Fruit fly (Drosophila melanogaster) whole organism, embryonic: ENCODE data around the gene DopEcR.

Experiments used
- Ada2b ChIP-seq: fragments of 200-800 bp; sonication (Bioruptor generic); IDR thresholded peaks from 2 replicates; pipeline ENCODE4 v1.3.6; 2022; ENCODE audit warnings: missing biosample characterization, missing genetic modification characterization
- CG10267 ChIP-seq: fragments of 200-800 bp; sonication (Bioruptor generic); optimal IDR thresholded peaks from 2 replicates; lab custom pipeline; 2018; ENCODE audit warnings: missing biosample characterization, mild to moderate bottlenecking, missing genetic modification characterization, moderate library complexity
- CG10543 ChIP-seq: fragments of 200-800 bp; sonication (Bioruptor generic); optimal IDR thresholded peaks from 3 replicates; lab custom pipeline; 2017; ENCODE audit warnings: missing biosample characterization, mild to moderate bottlenecking, missing genetic modification characterization, moderate library complexity
- CG14710 ChIP-seq: fragments of 200-800 bp; sonication (Bioruptor generic); optimal IDR thresholded peaks from 3 replicates; lab custom pipeline; 2019; ENCODE audit warnings: missing biosample characterization, mild to moderate bottlenecking, missing genetic modification characterization, moderate library complexity
- CG15479 ChIP-seq: fragments of 200-800 bp; sonication (Bioruptor generic); optimal IDR thresholded peaks from 3 replicates; lab custom pipeline; 2019; ENCODE audit warnings: missing biosample characterization, mild to moderate bottlenecking, missing genetic modification characterization, moderate library complexity
- CG1602 ChIP-seq: fragments of 200-800 bp; sonication (Bioruptor generic); optimal IDR thresholded peaks from 3 replicates; lab custom pipeline; 2016; ENCODE audit warnings: missing biosample characterization, missing genetic modification characterization
- CG17829 ChIP-seq: fragments of 200-800 bp; optimal IDR thresholded peaks from 2 replicates; lab custom pipeline; 2019; ENCODE audit warnings: missing biosample characterization, mild to moderate bottlenecking, missing genetic modification characterization, moderate library complexity
- CG18476 ChIP-seq: fragments of 200-800 bp; sonication (Bioruptor generic); optimal IDR thresholded peaks from 2 replicates; lab custom pipeline; 2016; ENCODE audit warnings: missing biosample characterization, mild to moderate bottlenecking, missing genetic modification characterization
- CG2120 ChIP-seq: fragments of 200-800 bp; sonication (Bioruptor generic); optimal IDR thresholded peaks from 3 replicates; lab custom pipeline; 2016; ENCODE audit warnings: missing biosample characterization, missing genetic modification characterization
- CG32532 ChIP-seq: fragments of 200-800 bp; sonication (Bioruptor generic); IDR thresholded peaks from 2 replicates; pipeline ENCODE4 v1.3.6; 2022; ENCODE audit warnings: missing biosample characterization, missing genetic modification characterization
- CG33557 ChIP-seq: fragments of 200-800 bp; sonication (Bioruptor generic); optimal IDR thresholded peaks from 2 replicates; lab custom pipeline; 2019; ENCODE audit warnings: missing biosample characterization, mild to moderate bottlenecking, missing genetic modification characterization, moderate library complexity
- CG4282 ChIP-seq: fragments of 200-800 bp; sonication (Bioruptor generic); optimal IDR thresholded peaks from 2 replicates; lab custom pipeline; 2016; ENCODE audit warnings: missing biosample characterization, missing genetic modification characterization
- CG4328 ChIP-seq: fragments of 200-800 bp; sonication (Bioruptor generic); optimal IDR thresholded peaks from 3 replicates; lab custom pipeline; 2017; ENCODE audit warnings: missing biosample characterization, missing genetic modification reagents, missing genetic modification characterization
- CG4404 ChIP-seq: fragments of 200-800 bp; sonication (Bioruptor generic); IDR thresholded peaks from 2 replicates; pipeline ENCODE4 v1.3.6; 2022; ENCODE audit warnings: missing biosample characterization, missing genetic modification characterization
- CG4730 ChIP-seq: fragments of 200-800 bp; sonication (Bioruptor generic); IDR thresholded peaks from 2 replicates; pipeline ENCODE4 v1.3.6; 2022; ENCODE audit warnings: missing biosample characterization, missing genetic modification characterization
- CG6175 ChIP-seq: fragments of 200-800 bp; sonication (Bioruptor generic); IDR thresholded peaks from 3 replicates; pipeline ENCODE4 v1.3.6; 2022; ENCODE audit warnings: missing biosample characterization, missing genetic modification characterization
- CG6765 ChIP-seq: fragments of 200-800 bp; sonication (Bioruptor generic); optimal IDR thresholded peaks from 3 replicates; lab custom pipeline; 2017; ENCODE audit warnings: missing biosample characterization, mild to moderate bottlenecking, missing genetic modification characterization
- CG6791 ChIP-seq: fragments of 200-800 bp; sonication (Bioruptor generic); IDR thresholded peaks from 3 replicates; pipeline ENCODE4 v1.3.6; 2022; ENCODE audit warnings: missing biosample characterization, missing genetic modification characterization; ENCODE audit not compliant: partially characterized antibody
- CG9215 ChIP-seq: fragments of 200-800 bp; sonication (Bioruptor generic); IDR thresholded peaks from 2 replicates; pipeline ENCODE4 v1.3.6; 2022; ENCODE audit warnings: missing biosample characterization, missing genetic modification characterization
- D19A ChIP-seq: fragments of 200-800 bp; optimal IDR thresholded peaks from 3 replicates; lab custom pipeline; 2019; ENCODE audit warnings: missing biosample characterization, mild to moderate bottlenecking, missing genetic modification characterization, moderate library complexity
- Fer2 ChIP-seq: fragments of 200-800 bp; sonication (Bioruptor generic); optimal IDR thresholded peaks from 2 replicates; lab custom pipeline; 2018; ENCODE audit warnings: missing biosample characterization, mild to moderate bottlenecking, missing genetic modification characterization, moderate library complexity
- HHEX ChIP-seq: fragments of 200-800 bp; sonication (Bioruptor generic); optimal IDR thresholded peaks from 3 replicates; lab custom pipeline; 2017; ENCODE audit warnings: missing biosample characterization, mild to moderate bottlenecking, missing genetic modification characterization, missing genetic modification reagents
- HLHmδ ChIP-seq: fragments of 200-800 bp; sonication (Bioruptor generic); optimal IDR thresholded peaks from 2 replicates; lab custom pipeline; 2018; ENCODE audit warnings: missing biosample characterization, mild to moderate bottlenecking, missing genetic modification characterization, moderate library complexity
- HmgD ChIP-seq: fragments of 200-800 bp; sonication (Bioruptor generic); optimal IDR thresholded peaks from 3 replicates; lab custom pipeline; 2016; ENCODE audit warnings: missing biosample characterization, missing genetic modification characterization
- Hr51 ChIP-seq, 2 experiments: fragments of 200-800 bp; sonication (Bioruptor generic); optimal IDR thresholded peaks; 2 replicates in 1 of 2; 3 replicates in 1 of 2; lab custom pipeline; 2016 to 2018; ENCODE audit warnings: missing biosample characterization in 2 of 2, missing genetic modification characterization in 2 of 2, mild to moderate bottlenecking in 1 of 2, moderate library complexity in 1 of 2
- Jarid2 ChIP-seq: fragments of 200-800 bp; sonication (Bioruptor generic); optimal IDR thresholded peaks from 3 replicates; lab custom pipeline; 2017; ENCODE audit warnings: mild to moderate bottlenecking, missing biosample characterization, missing genetic modification reagents, missing genetic modification characterization
- Mad ChIP-seq: fragments of 200-800 bp; sonication (Bioruptor generic); optimal IDR thresholded peaks from 2 replicates; lab custom pipeline; 2016; ENCODE audit warnings: missing biosample characterization, missing genetic modification characterization
- NFAT ChIP-seq: fragments of 200-800 bp; sonication (Bioruptor generic); IDR thresholded peaks from 2 replicates; pipeline ENCODE4 v1.3.6; 2022; ENCODE audit warnings: missing biosample characterization, missing genetic modification characterization
- Oaz ChIP-seq: fragments of 200-800 bp; sonication (Bioruptor generic); IDR thresholded peaks from 2 replicates; pipeline ENCODE4 v1.3.6; 2022; ENCODE audit warnings: missing biosample characterization, missing genetic modification characterization
- Optix ChIP-seq: fragments of 200-800 bp; sonication (Bioruptor generic); IDR thresholded peaks from 3 replicates; pipeline ENCODE4 v1.3.6; 2022; ENCODE audit warnings: missing biosample characterization, missing genetic modification characterization
- Sry-β ChIP-seq: fragments of 200-800 bp; sonication (Bioruptor generic); optimal IDR thresholded peaks from 2 replicates; lab custom pipeline; 2018; ENCODE audit warnings: missing biosample characterization, mild to moderate bottlenecking, missing genetic modification characterization, moderate library complexity
- Stat92E ChIP-seq, 3 experiments: fragments of >200 bp in 2 of 3; fragments of 200-800 bp in 1 of 3; sonication (Bioruptor generic) in 1 of 3; optimal IDR thresholded peaks; 2 replicates each; lab custom pipeline; 2017 to 2019; ENCODE audit warnings: missing biosample characterization in 3 of 3, missing genetic modification characterization in 3 of 3, mild to moderate bottlenecking in 1 of 3, moderate library complexity in 1 of 3
- Tbp ChIP-seq: fragments of >200 bp; optimal IDR thresholded peaks from 2 replicates; lab custom pipeline; 2018; ENCODE audit warnings: missing biosample characterization, missing genetic modification characterization
- Vsx1 ChIP-seq: fragments of 200-800 bp; sonication (Bioruptor generic); optimal IDR thresholded peaks from 2 replicates; lab custom pipeline; 2017; ENCODE audit warnings: missing biosample characterization, mild to moderate bottlenecking, missing genetic modification characterization, missing genetic modification reagents
- ato ChIP-seq: fragments of 200-800 bp; sonication (Bioruptor generic); IDR thresholded peaks from 2 replicates; pipeline ENCODE4 v1.3.6; 2022; ENCODE audit warnings: missing biosample characterization, missing genetic modification characterization; ENCODE audit not compliant: partially characterized antibody
- bsh ChIP-seq, 2 experiments: fragments of 200-800 bp; sonication (Bioruptor generic); optimal IDR thresholded peaks; 2 replicates each; lab custom pipeline; 2017 to 2018; ENCODE audit warnings: mild to moderate bottlenecking in 2 of 2, missing biosample characterization in 2 of 2, missing genetic modification characterization in 2 of 2, moderate library complexity in 1 of 2
- cas ChIP-seq: fragments of 200-800 bp; sonication (Bioruptor generic); IDR thresholded peaks from 2 replicates; pipeline ENCODE4 v1.3.6; 2022; ENCODE audit warnings: missing biosample characterization, missing genetic modification characterization
- ci ChIP-seq: fragments of 200-800 bp; sonication (Bioruptor generic); IDR thresholded peaks from 3 replicates; pipeline ENCODE4 v1.3.6; 2022; ENCODE audit warnings: missing biosample characterization, missing genetic modification characterization
- crp ChIP-seq, 2 experiments: fragments of 200-800 bp; sonication (Bioruptor generic); optimal IDR thresholded peaks; 2 replicates in 1 of 2; 3 replicates in 1 of 2; lab custom pipeline; 2017; ENCODE audit warnings: missing biosample characterization in 2 of 2, missing genetic modification characterization in 2 of 2, mild to moderate bottlenecking in 1 of 2, moderate library complexity in 1 of 2
- dm ChIP-seq: fragments of 200-800 bp; sonication (Bioruptor generic); optimal IDR thresholded peaks from 3 replicates; lab custom pipeline; 2016; ENCODE audit warnings: missing biosample characterization, missing genetic modification characterization
- dmrt99B ChIP-seq: fragments of 200-800 bp; sonication (Bioruptor generic); optimal IDR thresholded peaks from 2 replicates; lab custom pipeline; 2018; ENCODE audit warnings: missing biosample characterization, mild to moderate bottlenecking, missing genetic modification characterization, moderate library complexity
- en ChIP-seq: fragments of 200-800 bp; sonication (Bioruptor generic); optimal IDR thresholded peaks from 2 replicates; lab custom pipeline; 2016; ENCODE audit warnings: missing biosample characterization, missing genetic modification characterization
- her ChIP-seq: fragments of 200-800 bp; sonication (Bioruptor generic); optimal IDR thresholded peaks from 2 replicates; lab custom pipeline; 2016; ENCODE audit warnings: missing biosample characterization, missing genetic modification characterization
- jigr1 ChIP-seq: fragments of 200-800 bp; sonication (Bioruptor generic); IDR thresholded peaks from 3 replicates; pipeline ENCODE4 v1.3.6; 2022; ENCODE audit warnings: missing biosample characterization, missing genetic modification characterization
- jumu ChIP-seq: fragments of 200-800 bp; sonication (Bioruptor generic); optimal IDR thresholded peaks from 3 replicates; lab custom pipeline; 2016; ENCODE audit warnings: missing biosample characterization, missing genetic modification characterization
- kay ChIP-seq: fragments of 200-800 bp; sonication (Bioruptor generic); optimal IDR thresholded peaks from 2 replicates; lab custom pipeline; 2016; ENCODE audit warnings: missing biosample characterization, missing genetic modification characterization
- klu ChIP-seq: fragments of 200-800 bp; sonication (Bioruptor generic); IDR thresholded peaks from 2 replicates; pipeline ENCODE4 v1.3.6; 2022; ENCODE audit warnings: missing biosample characterization, missing genetic modification characterization
- pb ChIP-seq: fragments of 200-800 bp; sonication (Bioruptor generic); optimal IDR thresholded peaks from 3 replicates; lab custom pipeline; 2016; ENCODE audit warnings: missing biosample characterization, missing genetic modification characterization
- rib ChIP-seq: fragments of 200-800 bp; sonication (Bioruptor generic); IDR thresholded peaks from 2 replicates; pipeline ENCODE4 v1.3.6; 2022; ENCODE audit warnings: missing biosample characterization, missing genetic modification characterization
- slou ChIP-seq: fragments of 200-800 bp; sonication (Bioruptor generic); optimal IDR thresholded peaks from 3 replicates; lab custom pipeline; 2016; ENCODE audit warnings: missing biosample characterization, missing genetic modification characterization
- tin ChIP-seq: fragments of 200-800 bp; sonication (Bioruptor generic); optimal IDR thresholded peaks from 3 replicates; lab custom pipeline; 2016; ENCODE audit warnings: missing biosample characterization, missing genetic modification characterization

Gene DopEcR

dm6 chr3L:4353657-4354075, 26.5 kb downstream of the DopEcR start (continued):
- TF ChIP-seq klu (GFP tag; lab: Robert Waterston, UW), result no peak
- TF ChIP-seq Stat92E (GFP tag; optimal IDR thresholded peaks at IDR 0.05; lab: Kevin White, UChicago), result no peak
- TF ChIP-seq dm (GFP tag; lab: Kevin White, UChicago), result no peak
- no peak for TF ChIP-seq CG6175 (GFP tag; lab: Robert Waterston, UW)
- no peak for TF ChIP-seq Sry-β
- TF ChIP-seq Hr51 (GFP tag; optimal IDR thresholded peaks at IDR 0.05; lab: Kevin White, UChicago), result peak; percentile 20 to 55
- TF ChIP-seq CG4282 (GFP tag; lab: Kevin White, UChicago), result no peak
- no peak for TF ChIP-seq rib
- TF ChIP-seq Mad (GFP tag; lab: Kevin White, UChicago), result no peak
- no peak for TF ChIP-seq CG4404
- TF ChIP-seq HHEX (GFP tag; lab: Kevin White, UChicago), result peak; percentile 31
- peak; percentile 45 for TF ChIP-seq her (GFP tag; lab: Kevin White, UChicago)
- TF ChIP-seq CG4328, result no peak
- TF ChIP-seq HmgD (GFP tag; lab: Kevin White, UChicago), result no peak
- no peak for TF ChIP-seq CG10543 (GFP tag; lab: Kevin White, UChicago)
- TF ChIP-seq crp (GFP tag; optimal IDR thresholded peaks at IDR 0.05; lab: Kevin White, UChicago), result no peak
- peak; percentile 34; the same call in 1 of the 3 replicates for TF ChIP-seq CG6791 (GFP tag; lab: Robert Waterston, UW)
- TF ChIP-seq ato (GFP tag; lab: Robert Waterston, UW), result no peak
- no peak for TF ChIP-seq CG6765 (GFP tag; lab: Kevin White, UChicago)
- TF ChIP-seq jumu, result peak; percentile 53
- TF ChIP-seq ci (GFP tag; lab: Robert Waterston, UW), result peak; percentile 65; the same call in 2 of the 3 replicates
- TF ChIP-seq CG9215, result no peak
- no peak for TF ChIP-seq HLHmδ (GFP tag; lab: Kevin White, UChicago)
- no peak for TF ChIP-seq CG14710 (tag; lab: Kevin White, UChicago)
- TF ChIP-seq Oaz, result no peak
- TF ChIP-seq NFAT (GFP tag; lab: Robert Waterston, UW), result peak; percentile 56; the same call in 1 of the 2 replicates
- TF ChIP-seq Vsx1, result peak; percentile 12
- peak; percentile 10 for TF ChIP-seq CG17829
- peak in 1 of 2 experiments; percentile 8 for TF ChIP-seq bsh (GFP tag; optimal IDR thresholded peaks at IDR 0.05; lab: Kevin White, UChicago)
- no peak for TF ChIP-seq CG18476 (GFP tag; lab: Kevin White, UChicago)
- TF ChIP-seq pb (GFP tag; lab: Kevin White, UChicago), result no peak
- TF ChIP-seq CG10267, result no peak
- TF ChIP-seq slou (GFP tag; lab: Kevin White, UChicago), result no peak
- peak; percentile 75 for TF ChIP-seq dmrt99B (tag; lab: Kevin White, UChicago)
- TF ChIP-seq CG2120 (GFP tag; lab: Kevin White, UChicago), result peak; percentile 60
- TF ChIP-seq D19A (tag; lab: Kevin White, UChicago), result peak; percentile 25
- peak; percentile 28 for TF ChIP-seq kay (GFP tag; lab: Kevin White, UChicago)
- TF ChIP-seq CG32532 (GFP tag; lab: Robert Waterston, UW), result peak; percentile 61
- no peak for TF ChIP-seq CG33557 (GFP tag; lab: Kevin White, UChicago)
- no peak for TF ChIP-seq cas (GFP tag; lab: Robert Waterston, UW)
- no peak for TF ChIP-seq tin
- no peak for TF ChIP-seq en (GFP tag; lab: Kevin White, UChicago)
- TF ChIP-seq Jarid2 (GFP tag; lab: Kevin White, UChicago), result no peak
- no peak for TF ChIP-seq Fer2 (tag; lab: Kevin White, UChicago)
- TF ChIP-seq Optix (GFP tag; lab: Robert Waterston, UW), result peak; percentile 43; the same call in 1 of the 3 replicates
- no peak for TF ChIP-seq CG15479 (GFP tag; lab: Kevin White, UChicago)
- peak; percentile 34; the same call in 1 of the 2 replicates for TF ChIP-seq Ada2b (GFP tag; lab: Robert Waterston, UW)
- no peak for TF ChIP-seq jigr1
- TF ChIP-seq CG1602 (GFP tag; lab: Kevin White, UChicago), result no peak
- TF ChIP-seq CG4730, result no peak
- no peak for TF ChIP-seq Tbp (GFP tag; lab: Kevin White, UChicago)
